Worm (Caenorhabditis elegans) whole organism, mixed stage, embryonic: ENCODE data around the gene srp-6.
"Not testable (repeated sequence)": the region's sequence is repeated elsewhere in the genome, so short reads cannot be mapped to it uniquely, and the experiment has no call there.

Source experiments
- ceh-39 ChIP-seq: fragments of 150-350 bp; optimal IDR thresholded peaks from 2 replicates; lab custom pipeline; 2014; ENCODE audit warnings: missing biosample characterization, missing genetic modification characterization
- ces-1 ChIP-seq: fragments of 150-350 bp; optimal IDR thresholded peaks from 2 replicates; lab custom pipeline; 2014; ENCODE audit warnings: missing biosample characterization, missing genetic modification reagents, missing genetic modification characterization
- elt-1 ChIP-seq: sonication (generic microtip); optimal IDR thresholded peaks from 2 replicates; lab custom pipeline; 2017; ENCODE audit warnings: missing genetic modification characterization, mild to moderate bottlenecking, missing compliant biosample characterization, antibody characterized with exemption, moderate library complexity, borderline replicate concordance; ENCODE audit not compliant: insufficient read depth
- lin-13 ChIP-seq: fragments of 150-350 bp; optimal IDR thresholded peaks from 2 replicates; lab custom pipeline; 2014; ENCODE audit warnings: missing biosample characterization, missing genetic modification characterization
- nhr-12 ChIP-seq: fragments of 150-350 bp; optimal IDR thresholded peaks from 2 replicates; lab custom pipeline; 2014; ENCODE audit warnings: missing biosample characterization, missing genetic modification characterization
- nhr-237 ChIP-seq: fragments of 150-350 bp; optimal IDR thresholded peaks from 2 replicates; lab custom pipeline; 2014; ENCODE audit warnings: missing biosample characterization, missing genetic modification characterization
- pha-4 ChIP-seq: fragments of 150-350 bp; optimal IDR thresholded peaks from 2 replicates; lab custom pipeline; 2018; ENCODE audit warnings: missing biosample characterization, missing genetic modification reagents, missing genetic modification characterization
- sem-2 ChIP-seq: fragments of 200-800 bp; sonication (Bioruptor generic); optimal IDR thresholded peaks from 2 replicates; lab custom pipeline; 2018; ENCODE audit warnings: mild to moderate bottlenecking, missing genetic modification characterization, missing compliant biosample characterization
- tbx-8 ChIP-seq: fragments of 200-800 bp; sonication (Bioruptor generic); optimal IDR thresholded peaks from 2 replicates; lab custom pipeline; 2018; ENCODE audit warnings: mild to moderate bottlenecking, missing genetic modification characterization, moderate library complexity, missing compliant biosample characterization
- unc-120 ChIP-seq: sonication (generic microtip); optimal IDR thresholded peaks from 2 replicates; lab custom pipeline; 2017; ENCODE audit warnings: missing genetic modification characterization, missing compliant biosample characterization; ENCODE audit not compliant: poor library complexity, severe bottlenecking

ce11 chrV:7337218-7337617 lies 48.7 kb downstream of the srp-6 start, which contains the start of gene F10G2.7:
- TF ChIP-seq pha-4 (tag; lab: Kevin White, UChicago); nhr-237; ces-1 (GFP tag; lab: Kevin White, UChicago); tbx-8; nhr-12 (tag; lab: Kevin White, UChicago); ceh-39 (tag; lab: Kevin White, UChicago); sem-2 (GFP tag; lab: Kevin White, UChicago); unc-120 (tag; lab: Kevin White, UChicago); lin-13; elt-1 (tag; lab: Kevin White, UChicago): not testable (repeated sequence)
